Worm (Caenorhabditis elegans) whole organism, early embryonic: ENCODE measurements around the gene rpb-8.

ENCODE experiments used
- B0310.2 ChIP-seq: sonication (generic microtip); optimal IDR thresholded peaks from 2 replicates; lab custom pipeline; 2016; ENCODE audit warnings: mild to moderate bottlenecking, missing genetic modification characterization, missing compliant biosample characterization
- aly-1 ChIP-seq: sonication (generic microtip); optimal IDR thresholded peaks from 2 replicates; lab custom pipeline; 2016; ENCODE audit warnings: missing genetic modification characterization, missing compliant biosample characterization
- ama-1 ChIP-seq: fragments of 150-350 bp; optimal IDR thresholded peaks from 2 replicates; lab custom pipeline; 2014
- ceh-13 ChIP-seq: fragments of 200-800 bp; sonication (Bioruptor generic); optimal IDR thresholded peaks from 2 replicates; lab custom pipeline; 2018; ENCODE audit warnings: mild to moderate bottlenecking, missing genetic modification characterization, missing compliant biosample characterization
- ceh-36 ChIP-seq: sonication (generic microtip); optimal IDR thresholded peaks from 2 replicates; lab custom pipeline; 2016; ENCODE audit warnings: missing genetic modification characterization, inconsistent platforms, missing compliant biosample characterization
- flt-1 ChIP-seq: fragments of 200-800 bp; sonication (Bioruptor generic); IDR thresholded peaks from 2 replicates; pipeline ENCODE4 v1.3.6; 2022; ENCODE audit warnings: missing genetic modification characterization, missing compliant biosample characterization
- hmbx-1 ChIP-seq: sonication (generic microtip); optimal IDR thresholded peaks from 2 replicates; lab custom pipeline; 2016; ENCODE audit warnings: mild to moderate bottlenecking, missing genetic modification characterization, missing compliant biosample characterization
- hnd-1 ChIP-seq: sonication (generic microtip); optimal IDR thresholded peaks from 2 replicates; lab custom pipeline; 2016; ENCODE audit warnings: missing genetic modification characterization, missing compliant biosample characterization
- pes-1 ChIP-seq: fragments of 200-800 bp; sonication (Bioruptor generic); IDR thresholded peaks from 2 replicates; pipeline ENCODE4 v1.3.6; 2022; ENCODE audit warnings: missing genetic modification reagents, missing genetic modification characterization, missing compliant biosample characterization
- tbx-11 ChIP-seq: fragments of 200-800 bp; sonication (Bioruptor generic); IDR thresholded peaks from 2 replicates; pipeline ENCODE4 v1.3.6; 2022; ENCODE audit warnings: missing genetic modification characterization, missing compliant biosample characterization
- tra-4 ChIP-seq: sonication (generic microtip); optimal IDR thresholded peaks from 2 replicates; lab custom pipeline; 2017; ENCODE audit warnings: missing genetic modification characterization, missing compliant biosample characterization

ce11 chrIII:4910956-4911355 is 6.9 kb downstream of the rpb-8 start, which contains the start of gene F26F4.2:
- no peak for TF ChIP-seq flt-1 (GFP tag; lab: Robert Waterston, UW)
- TF ChIP-seq B0310.2 = no peak
- no peak for TF ChIP-seq tbx-11 (GFP tag; lab: Robert Waterston, UW)
- TF ChIP-seq ama-1 (lab: Kevin White, UChicago) = no peak
- TF ChIP-seq tra-4 (tag; lab: Kevin White, UChicago) = no peak
- no peak for TF ChIP-seq ceh-13 (GFP tag; lab: Kevin White, UChicago)
- no peak for TF ChIP-seq ceh-36 (tag; lab: Kevin White, UChicago)
- no peak for TF ChIP-seq pes-1 (GFP tag; lab: Robert Waterston, UW)
- no peak for TF ChIP-seq aly-1 (tag; lab: Kevin White, UChicago)
- no peak for TF ChIP-seq hmbx-1
- no peak for TF ChIP-seq hnd-1
